Worm (Caenorhabditis elegans): ENCODE measurements around the gene pas-7.

- TF ChIP-seq lin-39 (tag; optimal IDR thresholded peaks at IDR 0.05): no peak
- no peak for TF ChIP-seq nhr-25 (tag; optimal IDR thresholded peaks at IDR 0.05)
- no peak for TF ChIP-seq ceh-28 (tag; optimal IDR thresholded peaks at IDR 0.05)
- TF ChIP-seq unc-62 (GFP tag; optimal IDR thresholded peaks at IDR 0.05): no peak
- no peak for TF ChIP-seq ceh-82 (tag; optimal IDR thresholded peaks at IDR 0.05)
Measured at ce11 chrII:10105604-10106003, 6.0 kb upstream of the pas-7 start, which contains the start of gene ZK945.4.

All from whole organism, L3 larva.